Worm (Caenorhabditis elegans): ENCODE measurements around the gene mig-38.
A peak's percentile ranks its signal among the peaks of the same experiment; 100 is the strongest.

Gene mig-38

ce11 chrIV:11597079-11597478 is 3.0 kb downstream of the mig-38 start:
- TF ChIP-seq Y55F3AM.14 (GFP tag; optimal IDR thresholded peaks at IDR 0.05) (no peak), dmd-4 (tag; optimal IDR thresholded peaks at IDR 0.05) (no peak), mdl-1 (tag; optimal IDR thresholded peaks at IDR 0.05) (no peak), elt-1 (tag; optimal IDR thresholded peaks at IDR 0.05) (no peak), ZK546.5 (tag; optimal IDR thresholded peaks at IDR 0.05) (no peak), fos-1 (tag; optimal IDR thresholded peaks at IDR 0.05) (no peak), lsy-2 (tag; optimal IDR thresholded peaks at IDR 0.05) (no peak), crh-2 (tag; optimal IDR thresholded peaks at IDR 0.05) (no peak), unc-39 (tag; optimal IDR thresholded peaks at IDR 0.05) (no peak), C34F6.9 (tag; optimal IDR thresholded peaks at IDR 0.05) (no peak), zag-1 (tag; optimal IDR thresholded peaks at IDR 0.05) (no peak), sma-3 (GFP tag; optimal IDR thresholded peaks at IDR 0.05) (no peak), nhr-12 (tag; optimal IDR thresholded peaks at IDR 0.05) (no peak), unc-55 (GFP tag; optimal IDR thresholded peaks at IDR 0.05) (no peak), R02D3.7 (tag; optimal IDR thresholded peaks at IDR 0.05) (no peak), skn-1 (tag; optimal IDR thresholded peaks at IDR 0.05) (no peak), nhr-6 (tag; optimal IDR thresholded peaks at IDR 0.05) (no peak), ceh-82 (tag; optimal IDR thresholded peaks at IDR 0.05) (no peak)

- TF ChIP-seq ztf-11 (tag; optimal IDR thresholded peaks at IDR 0.05) (no peak), ceh-16 (tag; optimal IDR thresholded peaks at IDR 0.05) (peak; percentile 7), Y55F3AM.14 (GFP tag; optimal IDR thresholded peaks at IDR 0.05) (no peak), F13H6.1 (tag; optimal IDR thresholded peaks at IDR 0.05) (no peak), mdl-1 (tag; optimal IDR thresholded peaks at IDR 0.05) (no peak), elt-1 (tag; optimal IDR thresholded peaks at IDR 0.05) (peak; percentile 47), zag-1 (tag; optimal IDR thresholded peaks at IDR 0.05) (no peak), mab-5 (tag; optimal IDR thresholded peaks at IDR 0.05) (no peak), dmd-4 (tag; optimal IDR thresholded peaks at IDR 0.05) (no peak)
Measured at ce11 chrIV:11599717-11600116, 5.7 kb downstream of the mig-38 start.

ce11 chrIV:11601721-11602405 is 7.8 kb downstream of the mig-38 start:
- TF ChIP-seq crh-2 (tag; optimal IDR thresholded peaks at IDR 0.05) = peak; percentile 57
- no peak for TF ChIP-seq nhr-12 (tag; optimal IDR thresholded peaks at IDR 0.05)
- peak; percentile 26 for TF ChIP-seq blmp-1 (tag; optimal IDR thresholded peaks at IDR 0.05; ENCODE audit: insufficient read depth)
- TF ChIP-seq elt-3 (tag; optimal IDR thresholded peaks at IDR 0.05) = no peak
- TF ChIP-seq nhr-6 (tag; optimal IDR thresholded peaks at IDR 0.05) = no peak
- TF ChIP-seq Y55F3AM.14 (GFP tag; optimal IDR thresholded peaks at IDR 0.05) = peak; percentile 21
- TF ChIP-seq nhr-77 (tag; optimal IDR thresholded peaks at IDR 0.05) = no peak
- peak; percentile 39 for TF ChIP-seq ama-1 (optimal IDR thresholded peaks at IDR 0.05)
- peak; percentile 92 for TF ChIP-seq unc-55 (GFP tag; optimal IDR thresholded peaks at IDR 0.05)
- no peak for TF ChIP-seq mab-5 (tag; optimal IDR thresholded peaks at IDR 0.05)
- no peak for TF ChIP-seq peb-1 (tag; optimal IDR thresholded peaks at IDR 0.05)
- TF ChIP-seq egl-27 (tag; optimal IDR thresholded peaks at IDR 0.05) = no peak
- peak; percentile 79 for TF ChIP-seq C34F6.9 (tag; optimal IDR thresholded peaks at IDR 0.05)
- peak; percentile 26 for TF ChIP-seq ZK546.5 (tag; optimal IDR thresholded peaks at IDR 0.05)
- TF ChIP-seq elt-1 (tag; optimal IDR thresholded peaks at IDR 0.05) = no peak
- no peak for TF ChIP-seq nhr-10 (tag; optimal IDR thresholded peaks at IDR 0.05)
- peak; percentile 49 for TF ChIP-seq skn-1 (tag; optimal IDR thresholded peaks at IDR 0.05)
- TF ChIP-seq gmeb-1 (tag; optimal IDR thresholded peaks at IDR 0.05) = peak; percentile 75
- peak; percentile 23 for TF ChIP-seq fos-1 (tag; optimal IDR thresholded peaks at IDR 0.05)
- TF ChIP-seq unc-39 (tag; optimal IDR thresholded peaks at IDR 0.05) = no peak
- TF ChIP-seq nhr-11 (tag; optimal IDR thresholded peaks at IDR 0.05) = no peak
- peak; percentile 40 for TF ChIP-seq F13H6.1 (tag; optimal IDR thresholded peaks at IDR 0.05)
- TF ChIP-seq nhr-25 (tag; optimal IDR thresholded peaks at IDR 0.05) = peak; percentile 50
- no peak for TF ChIP-seq dmd-4 (tag; optimal IDR thresholded peaks at IDR 0.05)
- TF ChIP-seq ztf-1 (GFP tag; conservative IDR thresholded peaks at IDR 0.05) = no peak
- no peak for TF ChIP-seq mbf-1 (tag; optimal IDR thresholded peaks at IDR 0.05)
- TF ChIP-seq lin-11 (tag; optimal IDR thresholded peaks at IDR 0.05) = peak; percentile 81
- TF ChIP-seq nhr-129 (tag; optimal IDR thresholded peaks at IDR 0.05) = peak; percentile 63
- TF ChIP-seq lin-39 (tag; optimal IDR thresholded peaks at IDR 0.05) = no peak
- TF ChIP-seq ztf-4 (tag; optimal IDR thresholded peaks at IDR 0.05) = peak; percentile 32
- peak; percentile 46 for TF ChIP-seq sma-3 (GFP tag; optimal IDR thresholded peaks at IDR 0.05)
- no peak for TF ChIP-seq ceh-16 (tag; optimal IDR thresholded peaks at IDR 0.05)
- peak; percentile 4 for TF ChIP-seq nhr-21 (tag; optimal IDR thresholded peaks at IDR 0.05)
- no peak for TF ChIP-seq nhr-23 (tag; optimal IDR thresholded peaks at IDR 0.05)
- no peak for TF ChIP-seq ztf-11 (tag; optimal IDR thresholded peaks at IDR 0.05)
- TF ChIP-seq nhr-237 (tag; optimal IDR thresholded peaks at IDR 0.05) = no peak
- no peak for TF ChIP-seq R02D3.7 (tag; optimal IDR thresholded peaks at IDR 0.05)
- TF ChIP-seq sma-9 (GFP tag; optimal IDR thresholded peaks at IDR 0.05) = peak; percentile 51
- TF ChIP-seq sma-9 (tag; optimal IDR thresholded peaks at IDR 0.05) = no peak
- no peak for TF ChIP-seq sem-4 (tag; optimal IDR thresholded peaks at IDR 0.05)
- no peak for TF ChIP-seq ceh-82 (tag; optimal IDR thresholded peaks at IDR 0.05)
- TF ChIP-seq snpc-4 (tag; optimal IDR thresholded peaks at IDR 0.05) = no peak
- TF ChIP-seq lsy-2 (tag; optimal IDR thresholded peaks at IDR 0.05) = peak; percentile 57 to 94
- no peak for TF ChIP-seq aly-2 (tag; optimal IDR thresholded peaks at IDR 0.05)
- TF ChIP-seq lin-13 (GFP tag; optimal IDR thresholded peaks at IDR 0.05) = peak; percentile 65
